Worm (Caenorhabditis elegans): ENCODE measurements around the gene vha-6.

DNA sequence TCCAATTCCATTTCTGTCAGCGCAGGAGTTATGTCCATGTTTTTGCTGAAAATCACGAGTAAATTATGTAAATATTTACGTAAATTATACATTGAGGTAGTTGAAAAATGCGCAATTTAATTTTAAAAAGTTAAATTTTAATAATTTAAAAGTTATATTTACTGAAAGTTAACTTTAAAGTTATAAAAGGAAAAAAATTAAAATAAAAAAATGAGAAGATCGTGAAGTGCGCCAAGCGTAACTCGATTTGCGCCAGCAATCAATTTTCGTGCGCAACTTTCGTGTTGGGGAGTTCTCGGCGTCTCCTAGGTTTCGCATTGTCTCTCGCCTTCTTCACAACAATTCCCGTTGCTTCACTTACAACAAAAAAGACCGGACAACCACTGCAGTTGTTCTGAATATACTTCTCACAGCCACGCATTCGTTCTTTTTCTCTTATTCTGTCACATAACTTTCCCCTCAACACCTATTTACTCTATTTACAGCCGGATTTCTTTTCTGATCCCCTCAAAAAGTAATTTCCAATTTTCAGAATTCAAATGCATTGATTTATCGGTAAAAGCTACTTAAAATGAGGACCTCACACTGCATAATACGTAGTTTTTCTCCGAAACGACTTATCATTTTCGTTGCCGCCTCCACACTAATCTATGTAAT, 35.4 kb upstream of the vha-6 start, which contains the start of the genes metl-1 and W02B12.11:
- TF ChIP-seq hmg-4 (GFP tag; optimal IDR thresholded peaks at IDR 0.05) (peak; percentile 22), tbx-37 (GFP tag; conservative IDR thresholded peaks at IDR 0.05) (peak; percentile 62; the same call in 1 of the 2 replicates), aly-1 (tag; optimal IDR thresholded peaks at IDR 0.05) (no peak), ceh-36 (tag; optimal IDR thresholded peaks at IDR 0.05) (no peak), scrt-1 (GFP tag; IDR thresholded peaks at IDR 0.05) (no peak), B0310.2 (tag; optimal IDR thresholded peaks at IDR 0.05) (no peak), ama-1 (optimal IDR thresholded peaks at IDR 0.05) (no peak), flt-1 (GFP tag; IDR thresholded peaks at IDR 0.05) (peak; percentile 72), tra-4 (tag; optimal IDR thresholded peaks at IDR 0.05) (no peak), hnd-1 (tag; optimal IDR thresholded peaks at IDR 0.05) (no peak)
